Fruit fly (Drosophila melanogaster) S2 (cell line): ENCODE results near the gene ida.

ENCODE experiments used
- CG8478 ChIP-seq: fragments of >200 bp; optimal IDR thresholded peaks from 2 replicates; lab custom pipeline; 2018
- CTCF ChIP-seq, 2 experiments: fragments of >200 bp; optimal IDR thresholded peaks; 2 replicates each; lab custom pipeline; 2018

DNA sequence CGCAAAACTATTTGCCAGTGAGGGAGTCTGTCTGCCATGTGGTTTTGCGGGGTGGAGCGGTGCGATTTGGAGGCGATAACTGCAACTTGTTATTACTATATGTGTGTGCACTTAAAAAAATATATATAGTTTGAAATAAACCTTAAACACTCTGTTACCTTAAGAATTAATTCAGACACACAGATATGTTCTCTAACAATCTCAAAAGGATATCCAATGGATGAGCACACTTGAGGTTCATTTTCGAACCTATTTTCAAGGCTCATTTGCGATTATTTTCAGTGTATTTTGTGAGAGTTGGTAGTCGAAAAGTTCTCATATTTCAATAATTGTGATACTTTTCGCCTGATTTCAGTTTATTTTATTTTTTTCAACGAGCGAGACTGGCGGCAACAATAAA is 23.1 kb upstream of the ida start:
- TF ChIP-seq CG8478 (lab: Kevin White, UChicago): no peak
- no peak for TF ChIP-seq CTCF (optimal IDR thresholded peaks at IDR 0.05; lab: Kevin White, UChicago)
